Worm (Caenorhabditis elegans) whole organism, L4/young adult: ENCODE data around the gene C24G6.8.

ENCODE experiments used
- W03F9.2 ChIP-seq: fragments of 150-350 bp; optimal IDR thresholded peaks from 2 replicates; lab custom pipeline; 2014; ENCODE audit warnings: missing biosample characterization, missing genetic modification characterization
- dao-5 ChIP-seq: sonication (generic microtip); optimal IDR thresholded peaks from 2 replicates; lab custom pipeline; 2016; ENCODE audit warnings: missing genotype, missing genetic modification characterization, moderate library complexity, missing compliant biosample characterization
- him-1 ChIP-seq: sonication (generic microtip); optimal IDR thresholded peaks from 2 replicates; lab custom pipeline; 2016; ENCODE audit warnings: missing genotype, missing genetic modification reagents, missing genetic modification characterization, missing compliant biosample characterization

DNA sequence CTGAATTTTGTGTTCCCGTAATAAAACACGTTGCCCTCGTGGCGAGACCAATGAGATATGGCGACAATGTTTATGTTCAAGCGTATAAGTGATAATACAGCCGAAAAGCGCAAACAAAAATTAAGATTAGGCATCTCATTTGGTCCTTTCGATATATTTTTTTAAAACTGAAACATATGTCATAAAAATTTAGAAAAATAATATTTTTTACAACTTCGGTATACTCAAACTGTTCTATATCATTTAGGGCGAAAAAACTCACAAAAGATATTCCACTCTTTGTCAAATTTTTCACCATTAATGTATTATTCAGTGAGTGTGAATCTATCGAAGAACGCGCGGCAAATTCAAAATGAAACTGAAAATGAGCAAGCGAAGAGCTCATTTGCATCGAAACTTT, 2.8 kb upstream of the C24G6.8 start, which contains the start of gene cft-1:
- TF ChIP-seq him-1 (tag; lab: Kevin White, UChicago): no peak
- TF ChIP-seq W03F9.2 (tag; lab: Kevin White, UChicago): no peak
- TF ChIP-seq dao-5: no peak
